Worm (Caenorhabditis elegans) whole organism, young adult: Measurements from ENCODE around the gene gck-1.
A peak's percentile ranks its signal among the peaks of the same experiment; 100 is the strongest.

Experiments
- B0019.2 ChIP-seq: fragments of 200-800 bp; sonication (Bioruptor generic); conservative IDR thresholded peaks from 2 replicates; pipeline ENCODE4 v1.3.6; 2022; ENCODE audit warnings: missing genetic modification reagents, missing genetic modification characterization, missing compliant biosample characterization
- F55B11.4 ChIP-seq: sonication (generic microtip); optimal IDR thresholded peaks from 2 replicates; lab custom pipeline; 2016; ENCODE audit warnings: missing compliant biosample characterization, missing genetic modification characterization, borderline replicate concordance; ENCODE audit not compliant: insufficient read depth
- T07F8.4 ChIP-seq: sonication (generic microtip); optimal IDR thresholded peaks from 2 replicates; lab custom pipeline; 2016; ENCODE audit warnings: mild to moderate bottlenecking, missing genetic modification characterization, moderate library complexity, missing compliant biosample characterization
- Y53G8AR.9 ChIP-seq: fragments of 200-800 bp; sonication (Bioruptor generic); conservative IDR thresholded peaks from 2 replicates; pipeline ENCODE4 v1.3.6; 2022; ENCODE audit warnings: missing genetic modification reagents, missing genetic modification characterization, missing compliant biosample characterization
- Y67H2A.10 ChIP-seq: fragments of 200-800 bp; sonication (Bioruptor generic); conservative IDR thresholded peaks from 2 replicates; pipeline ENCODE4 v1.3.6; 2022; ENCODE audit warnings: missing genetic modification reagents, missing genetic modification characterization, missing compliant biosample characterization
- Y95B8A.8 ChIP-seq: fragments of 200-800 bp; sonication (Bioruptor generic); IDR thresholded peaks from 2 replicates; pipeline ENCODE4 v1.3.6; 2022; ENCODE audit warnings: missing genetic modification reagents, missing genetic modification characterization, missing compliant biosample characterization
- ama-1 ChIP-seq, 3 experiments: fragments of 150-350 bp in 1 of 3; sonication (generic microtip) in 2 of 3; optimal IDR thresholded peaks; 2 replicates each; lab custom pipeline; 2014 to 2018; ENCODE audit warnings: missing biosample characterization in 2 of 3, missing genetic modification characterization in 2 of 3, missing genetic modification reagents in 2 of 3
- athp-1 ChIP-seq: sonication (generic microtip); optimal IDR thresholded peaks from 2 replicates; lab custom pipeline; 2017; ENCODE audit warnings: mild to moderate bottlenecking, missing genetic modification characterization, missing compliant biosample characterization
- attf-3 ChIP-seq: fragments of 200-800 bp; sonication (Bioruptor generic); conservative IDR thresholded peaks from 2 replicates; pipeline ENCODE4 v1.3.6; 2022; ENCODE audit warnings: missing genetic modification reagents, missing genetic modification characterization, missing compliant biosample characterization
- dox-1 ChIP-seq: fragments of 200-800 bp; sonication (Bioruptor generic); IDR thresholded peaks from 2 replicates; pipeline ENCODE4 v1.3.6; 2022; ENCODE audit warnings: missing genetic modification reagents, missing genetic modification characterization, missing compliant biosample characterization
- dpff-1 ChIP-seq: sonication (generic microtip); optimal IDR thresholded peaks from 2 replicates; lab custom pipeline; 2017; ENCODE audit warnings: mild to moderate bottlenecking, missing genetic modification characterization, missing compliant biosample characterization
- dpl-1 ChIP-seq: fragments of 150-350 bp; optimal IDR thresholded peaks from 2 replicates; lab custom pipeline; 2014; ENCODE audit warnings: missing biosample characterization, missing genetic modification reagents, missing genetic modification characterization
- efl-1 ChIP-seq: fragments of 150-350 bp; optimal IDR thresholded peaks from 2 replicates; lab custom pipeline; 2014; ENCODE audit warnings: missing biosample characterization, missing genetic modification reagents, missing genetic modification characterization
- egl-44 ChIP-seq: fragments of 200-800 bp; sonication (Bioruptor generic); IDR thresholded peaks from 2 replicates; pipeline ENCODE4 v1.3.6; 2022; ENCODE audit warnings: missing genetic modification reagents, missing genetic modification characterization, missing compliant biosample characterization
- hrde-1 ChIP-seq: sonication (generic microtip); optimal IDR thresholded peaks from 2 replicates; lab custom pipeline; 2016; ENCODE audit warnings: missing genetic modification characterization, mild to moderate bottlenecking, missing compliant biosample characterization, moderate library complexity, missing genotype, missing genetic modification reagents, borderline replicate concordance
- lag-1 ChIP-seq: fragments of 200-800 bp; sonication (Bioruptor generic); IDR thresholded peaks from 2 replicates; pipeline ENCODE4 v1.3.6; 2022; ENCODE audit warnings: missing genetic modification reagents, missing genetic modification characterization, missing compliant biosample characterization
- lin-40 ChIP-seq: sonication (generic microtip); optimal IDR thresholded peaks from 2 replicates; lab custom pipeline; 2016; ENCODE audit warnings: missing genetic modification characterization, mild to moderate bottlenecking, missing compliant biosample characterization, missing genotype, missing genetic modification reagents
- lsy-27 ChIP-seq: sonication (generic microtip); optimal IDR thresholded peaks from 2 replicates; lab custom pipeline; 2017; ENCODE audit warnings: missing genetic modification characterization, mild to moderate bottlenecking, missing compliant biosample characterization, antibody characterized with exemption, missing genotype, borderline replicate concordance; ENCODE audit not compliant: insufficient read depth
- madf-10 ChIP-seq: sonication (generic microtip); optimal IDR thresholded peaks from 2 replicates; lab custom pipeline; 2016; ENCODE audit warnings: mild to moderate bottlenecking, missing genetic modification characterization, missing compliant biosample characterization
- madf-3 ChIP-seq: fragments of 200-800 bp; sonication (Bioruptor generic); IDR thresholded peaks from 2 replicates; pipeline ENCODE4 v1.3.6; 2022; ENCODE audit warnings: missing genetic modification reagents, missing genetic modification characterization, missing compliant biosample characterization
- madf-8 ChIP-seq: fragments of 200-800 bp; sonication (Bioruptor generic); conservative IDR thresholded peaks from 2 replicates; pipeline ENCODE4 v1.3.6; 2022; ENCODE audit warnings: missing genetic modification reagents, missing genetic modification characterization, missing compliant biosample characterization
- mcd-1 ChIP-seq: fragments of 200-800 bp; sonication (Bioruptor generic); IDR thresholded peaks from 2 replicates; pipeline ENCODE4 v1.3.6; 2022; ENCODE audit warnings: missing genetic modification reagents, missing genetic modification characterization, missing compliant biosample characterization
- mxl-1 ChIP-seq: sonication (generic microtip); optimal IDR thresholded peaks from 2 replicates; lab custom pipeline; 2016; ENCODE audit warnings: missing genetic modification characterization, missing compliant biosample characterization
- nfyb-1 ChIP-seq: fragments of 200-800 bp; sonication (Bioruptor generic); IDR thresholded peaks from 2 replicates; pipeline ENCODE4 v1.3.6; 2022; ENCODE audit warnings: missing genetic modification reagents, missing genetic modification characterization, missing compliant biosample characterization
- pbrm-1 ChIP-seq: fragments of 200-800 bp; sonication (Bioruptor generic); IDR thresholded peaks from 2 replicates; pipeline ENCODE4 v1.3.6; 2022; ENCODE audit warnings: missing genetic modification reagents, missing genetic modification characterization, missing compliant biosample characterization
- rpc-1 ChIP-seq, 2 experiments: fragments of 150-350 bp in 1 of 2; sonication (generic microtip) in 1 of 2; optimal IDR thresholded peaks; 2 replicates each; lab custom pipeline; 2014 to 2018; ENCODE audit warnings: missing biosample characterization in 1 of 2, missing genetic modification characterization in 1 of 2, missing genetic modification reagents in 1 of 2, missing genotype in 1 of 2
- sdz-38 ChIP-seq: sonication (generic microtip); optimal IDR thresholded peaks from 2 replicates; lab custom pipeline; 2016; ENCODE audit warnings: missing genotype, missing genetic modification characterization, missing compliant biosample characterization
- sea-2 ChIP-seq: fragments of 200-800 bp; sonication (Bioruptor generic); IDR thresholded peaks from 2 replicates; pipeline ENCODE4 v1.3.6; 2022; ENCODE audit warnings: missing genetic modification characterization, missing compliant biosample characterization
- snpc-1.1 ChIP-seq: sonication (generic microtip); optimal IDR thresholded peaks from 2 replicates; lab custom pipeline; 2017; ENCODE audit warnings: missing genetic modification characterization, mild to moderate bottlenecking, missing compliant biosample characterization, antibody characterized with exemption, moderate library complexity, missing genotype, missing genetic modification reagents; ENCODE audit not compliant: insufficient read depth
- snpc-3.4 ChIP-seq: sonication (generic microtip); optimal IDR thresholded peaks from 2 replicates; lab custom pipeline; 2017; ENCODE audit warnings: missing genetic modification characterization, mild to moderate bottlenecking, missing compliant biosample characterization, antibody characterized with exemption, moderate library complexity, missing genotype, missing genetic modification reagents
- snpc-4 ChIP-seq, 5 experiments: fragments of 150-350 bp in 1 of 5; sonication (generic microtip) in 4 of 5; optimal IDR thresholded peaks; 2 replicates each; lab custom pipeline; 2014 to 2018; ENCODE audit warnings: missing genetic modification characterization in 5 of 5, missing biosample characterization in 3 of 5, antibody characterized with exemption in 2 of 5, mild to moderate bottlenecking in 2 of 5, missing compliant biosample characterization in 2 of 5, missing genotype in 2 of 5, moderate library complexity in 2 of 5, missing genetic modification reagents in 1 of 5
- sptf-2 ChIP-seq: fragments of 200-800 bp; sonication (Bioruptor generic); optimal IDR thresholded peaks from 2 replicates; lab custom pipeline; 2018; ENCODE audit warnings: mild to moderate bottlenecking, missing genetic modification characterization, missing compliant biosample characterization
- tbx-9 ChIP-seq: sonication (generic microtip); optimal IDR thresholded peaks from 2 replicates; lab custom pipeline; 2016; ENCODE audit warnings: borderline replicate concordance, missing genetic modification characterization, inconsistent platforms, missing compliant biosample characterization
- tlf-1 ChIP-seq: fragments of 200-800 bp; sonication (Bioruptor generic); optimal IDR thresholded peaks from 2 replicates; lab custom pipeline; 2018; ENCODE audit warnings: mild to moderate bottlenecking, missing genetic modification characterization, missing compliant biosample characterization
- unc-62 ChIP-seq: fragments of 150-350 bp; optimal IDR thresholded peaks from 2 replicates; lab custom pipeline; 2014; ENCODE audit warnings: missing biosample characterization, missing genetic modification reagents, missing genetic modification characterization
- xnd-1 ChIP-seq: sonication (generic microtip); optimal IDR thresholded peaks from 2 replicates; lab custom pipeline; 2016; ENCODE audit warnings: missing genotype, missing genetic modification reagents, missing genetic modification characterization, missing compliant biosample characterization
- ztf-25 ChIP-seq: fragments of 200-800 bp; sonication (Bioruptor generic); IDR thresholded peaks from 2 replicates; pipeline ENCODE4 v1.3.6; 2022; ENCODE audit warnings: missing genetic modification reagents, missing genetic modification characterization, missing compliant biosample characterization
- ztf-28 ChIP-seq: fragments of 200-800 bp; sonication (Bioruptor generic); IDR thresholded peaks from 2 replicates; pipeline ENCODE4 v1.3.6; 2022; ENCODE audit warnings: missing genetic modification reagents, missing genetic modification characterization, missing compliant biosample characterization
- ztf-6 ChIP-seq: fragments of 200-800 bp; sonication (Bioruptor generic); IDR thresholded peaks from 2 replicates; pipeline ENCODE4 v1.3.6; 2022; ENCODE audit warnings: missing genetic modification reagents, missing genetic modification characterization, missing compliant biosample characterization

gck-1 gene

DNA sequence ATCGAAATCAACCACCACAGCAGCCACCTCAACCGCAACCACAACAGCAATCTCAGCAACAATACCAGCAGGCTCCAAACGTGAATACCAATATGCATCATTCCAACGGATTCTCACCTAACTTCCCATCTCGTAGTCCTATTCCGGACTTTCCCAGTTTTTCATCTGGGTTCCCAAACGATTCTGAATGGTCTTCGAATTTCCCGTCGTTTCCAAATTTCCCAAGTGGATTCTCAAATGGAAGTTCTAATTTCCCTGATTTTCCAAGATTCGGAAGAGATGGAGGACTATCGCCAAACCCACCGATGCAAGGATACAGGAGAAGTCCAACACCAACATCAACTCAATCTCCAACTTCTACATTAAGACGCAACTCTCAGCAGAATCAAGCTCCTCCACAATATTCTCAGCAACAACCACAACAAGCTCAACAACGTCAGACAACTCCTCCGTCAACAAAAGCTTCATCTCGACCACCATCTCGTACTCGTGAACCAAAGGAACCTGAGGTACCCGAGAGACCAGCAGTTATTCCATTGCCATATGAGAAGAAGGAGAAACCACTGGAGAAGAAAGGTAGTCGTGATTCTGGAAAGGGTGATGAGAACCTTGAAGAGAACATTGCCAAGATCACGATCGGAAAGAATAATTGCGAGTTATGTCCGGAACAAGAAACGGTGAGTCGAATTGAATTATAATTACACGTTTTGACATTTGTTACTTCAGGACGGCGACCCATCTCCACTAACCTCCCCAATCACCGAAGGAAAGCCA lies 9.9 kb upstream of the gck-1 start:
- TF ChIP-seq attf-3 (GFP tag; lab: Robert Waterston, UW) (no peak), xnd-1 (tag; lab: Kevin White, UChicago) (no peak), ama-1 (optimal IDR thresholded peaks at IDR 0.05; lab: Kevin White, UChicago) (peak; percentile 65), ama-1 (GFP tag; optimal IDR thresholded peaks at IDR 0.05; lab: Kevin White, UChicago) (no peak), Y67H2A.10 (GFP tag; lab: Robert Waterston, UW) (no peak), pbrm-1 (0 out of 2 replicates have a peak, but pooled peaks have one; percentile 9)

DNA sequence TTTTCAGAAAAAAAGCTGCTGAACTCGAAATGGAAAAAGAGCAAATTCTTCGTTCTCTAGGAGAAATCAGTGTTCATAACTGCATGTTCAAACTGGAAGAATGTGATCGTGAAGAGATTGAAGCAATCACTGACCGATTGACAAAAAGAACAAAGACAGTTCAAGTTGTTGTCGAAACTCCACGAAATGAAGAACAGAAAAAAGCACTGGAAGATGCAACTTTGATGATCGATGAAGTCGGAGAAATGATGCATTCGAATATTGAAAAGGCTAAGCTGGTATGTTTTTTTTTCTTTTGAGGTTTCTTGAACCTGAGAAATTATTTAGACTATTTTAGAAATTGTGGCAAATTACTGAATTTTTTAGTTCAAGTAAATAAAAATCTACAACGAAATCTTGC lies 9.2 kb upstream of the gck-1 start:
- TF ChIP-seq snpc-1.1 (no peak), rpc-1 (optimal IDR thresholded peaks at IDR 0.05; lab: Kevin White, UChicago) (no peak), rpc-1 (tag; optimal IDR thresholded peaks at IDR 0.05; lab: Kevin White, UChicago) (no peak), lsy-27 (tag; lab: Kevin White, UChicago) (no peak), ama-1 (optimal IDR thresholded peaks at IDR 0.05; lab: Kevin White, UChicago) (peak; percentile 11), ama-1 (GFP tag; optimal IDR thresholded peaks at IDR 0.05; lab: Kevin White, UChicago) (no peak), madf-3 (0 out of 2 replicates have a peak, but pooled peaks have one; percentile 21)

- no peak for TF ChIP-seq efl-1 (GFP tag; lab: Kevin White, UChicago)
- TF ChIP-seq madf-8 (GFP tag; lab: Robert Waterston, UW): no peak
- no peak for TF ChIP-seq unc-62 (GFP tag; lab: Kevin White, UChicago)
- TF ChIP-seq snpc-4 (GFP tag; optimal IDR thresholded peaks at IDR 0.05; lab: Kevin White, UChicago): no peak
- TF ChIP-seq snpc-4 (tag; optimal IDR thresholded peaks at IDR 0.05; lab: Kevin White, UChicago): no peak
- TF ChIP-seq dpff-1: no peak
- no peak for TF ChIP-seq sptf-2 (GFP tag; lab: Kevin White, UChicago)
- TF ChIP-seq hrde-1: no peak
- no peak for TF ChIP-seq mxl-1
- no peak for TF ChIP-seq tlf-1 (GFP tag; lab: Kevin White, UChicago)
- no peak for TF ChIP-seq egl-44 (GFP tag; lab: Robert Waterston, UW)
- no peak for TF ChIP-seq dox-1 (GFP tag; lab: Robert Waterston, UW)
- no peak for TF ChIP-seq sdz-38 (tag; lab: Kevin White, UChicago)
- no peak for TF ChIP-seq B0019.2 (GFP tag; lab: Robert Waterston, UW)
- no peak for TF ChIP-seq snpc-1.1
- no peak for TF ChIP-seq snpc-3.4 (tag; lab: Kevin White, UChicago)
- no peak for TF ChIP-seq ztf-28 (GFP tag; lab: Robert Waterston, UW)
- no peak for TF ChIP-seq dpl-1 (GFP tag; lab: Kevin White, UChicago)
- no peak for TF ChIP-seq ztf-6 (GFP tag; lab: Robert Waterston, UW)
- TF ChIP-seq Y95B8A.8 (GFP tag; lab: Robert Waterston, UW): no peak
- TF ChIP-seq ztf-25 (GFP tag; lab: Robert Waterston, UW): no peak
These were observed 8.7 kb upstream of the gck-1 start for ce11 chrV:8938943-8939342.

DNA sequence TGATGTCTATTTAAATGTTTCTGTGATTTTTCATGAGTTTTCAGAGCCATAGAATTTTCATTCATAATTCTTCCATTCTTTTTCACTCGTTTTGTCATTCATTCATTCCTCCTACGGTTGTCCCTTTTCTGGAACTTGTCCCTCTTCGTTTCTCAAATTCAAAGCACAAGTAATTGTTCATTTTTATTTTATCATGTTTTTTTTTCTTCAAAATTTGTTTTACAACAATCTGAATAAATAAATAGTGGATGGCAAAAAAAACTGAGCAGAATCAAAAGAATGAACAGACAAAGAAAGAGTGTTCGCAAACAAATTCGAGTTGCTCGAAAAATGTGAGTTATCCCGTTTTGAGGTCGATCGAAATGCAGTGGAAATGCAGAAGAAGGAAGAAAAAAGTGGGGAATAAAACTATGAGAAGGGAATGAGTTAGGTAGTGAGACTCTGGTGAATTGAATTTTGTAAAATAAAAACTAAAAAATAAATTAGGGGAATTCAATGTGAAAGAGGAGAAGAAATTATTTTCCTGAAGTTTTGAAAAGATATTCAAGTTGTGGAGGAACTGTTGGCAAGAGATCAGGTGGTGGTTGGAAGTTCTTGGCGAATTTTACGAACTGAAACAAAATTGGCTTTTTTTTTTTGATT lies 8.1 kb upstream of the gck-1 start:
- TF ChIP-seq tbx-9 (tag; lab: Kevin White, UChicago): no peak
- peak; percentile 3 for TF ChIP-seq lin-40 (tag; lab: Kevin White, UChicago)
- no peak for TF ChIP-seq F55B11.4 (tag; lab: Kevin White, UChicago)
- TF ChIP-seq madf-10 (tag; lab: Kevin White, UChicago): no peak
- TF ChIP-seq Y53G8AR.9 (GFP tag; lab: Robert Waterston, UW): peak; percentile 67; the same call in 1 of the 2 replicates
- TF ChIP-seq ama-1 (optimal IDR thresholded peaks at IDR 0.05; lab: Kevin White, UChicago): peak; percentile 93
- TF ChIP-seq ama-1 (GFP tag; optimal IDR thresholded peaks at IDR 0.05; lab: Kevin White, UChicago): no peak
- no peak for TF ChIP-seq athp-1 (tag; lab: Kevin White, UChicago)
- TF ChIP-seq efl-1 (GFP tag; lab: Kevin White, UChicago): no peak
- TF ChIP-seq sea-2 (GFP tag; lab: Robert Waterston, UW): no peak
- peak; percentile 44; the same call in 1 of the 2 replicates for TF ChIP-seq nfyb-1 (GFP tag; lab: Robert Waterston, UW)
- no peak for TF ChIP-seq T07F8.4 (tag; lab: Kevin White, UChicago)
- TF ChIP-seq pbrm-1: no peak
- TF ChIP-seq attf-3 (GFP tag; lab: Robert Waterston, UW): no peak
- TF ChIP-seq mcd-1 (GFP tag; lab: Robert Waterston, UW): peak; percentile 22; the same call in 1 of the 2 replicates
- TF ChIP-seq lag-1 (GFP tag; lab: Robert Waterston, UW): no peak
